Worm (Caenorhabditis elegans) whole organism, L3 larva: ENCODE results near the gene Y44F5A.1.

Source experiments
- R02D3.7 ChIP-seq: fragments of 150-350 bp; optimal IDR thresholded peaks from 2 replicates; lab custom pipeline; 2014; ENCODE audit warnings: missing biosample characterization, missing genetic modification characterization
- ZK546.5 ChIP-seq: sonication (generic microtip); optimal IDR thresholded peaks from 2 replicates; lab custom pipeline; 2017; ENCODE audit warnings: missing biosample characterization, missing genetic modification characterization
- ceh-16 ChIP-seq: sonication (generic microtip); optimal IDR thresholded peaks from 2 replicates; lab custom pipeline; 2017; ENCODE audit warnings: missing biosample characterization, missing genetic modification characterization
- ceh-28 ChIP-seq: fragments of 150-350 bp; optimal IDR thresholded peaks from 2 replicates; lab custom pipeline; 2014; ENCODE audit warnings: missing biosample characterization, missing genetic modification reagents, missing genetic modification characterization
- ceh-9 ChIP-seq: sonication (generic microtip); optimal IDR thresholded peaks from 2 replicates; lab custom pipeline; 2018; ENCODE audit warnings: missing biosample characterization, missing genetic modification characterization
- daf-12 ChIP-seq: fragments of 150-350 bp; optimal IDR thresholded peaks from 2 replicates; lab custom pipeline; 2014; ENCODE audit warnings: missing biosample characterization, missing genetic modification reagents, missing genetic modification characterization
- egl-5 ChIP-seq: fragments of 150-350 bp; optimal IDR thresholded peaks from 2 replicates; lab custom pipeline; 2017; ENCODE audit warnings: missing biosample characterization, missing genetic modification reagents, missing genetic modification characterization, inconsistent platforms
- elt-2 ChIP-seq: sonication (generic microtip); optimal IDR thresholded peaks from 2 replicates; lab custom pipeline; 2016; ENCODE audit warnings: missing genetic modification reagents, mild to moderate bottlenecking, missing genetic modification characterization, missing compliant biosample characterization
- elt-3 ChIP-seq, 3 experiments: fragments of 150-350 bp in 1 of 3; sonication (generic microtip) in 2 of 3; optimal IDR thresholded peaks; 2 replicates in 2 of 3; 4 replicates in 1 of 3; lab custom pipeline; 2014 to 2017; ENCODE audit warnings: missing biosample characterization in 3 of 3, missing genetic modification characterization in 3 of 3
- eor-1 ChIP-seq, 2 experiments: fragments of 150-350 bp; optimal IDR thresholded peaks; 2 replicates each; lab custom pipeline; 2014 to 2018; ENCODE audit warnings: missing biosample characterization in 2 of 2, missing genetic modification characterization in 2 of 2
- fkh-10 ChIP-seq: sonication (generic microtip); optimal IDR thresholded peaks from 2 replicates; lab custom pipeline; 2017; ENCODE audit warnings: missing biosample characterization, missing genetic modification reagents, missing genetic modification characterization
- fkh-2 ChIP-seq: fragments of 150-350 bp; optimal IDR thresholded peaks from 2 replicates; lab custom pipeline; 2014; ENCODE audit warnings: missing biosample characterization, missing genetic modification reagents, missing genetic modification characterization
- jun-1 ChIP-seq: fragments of 150-350 bp; optimal IDR thresholded peaks from 2 replicates; lab custom pipeline; 2014; ENCODE audit warnings: missing biosample characterization, missing genetic modification reagents, missing genetic modification characterization
- lin-15B ChIP-seq: fragments of 150-350 bp; optimal IDR thresholded peaks from 2 replicates; lab custom pipeline; 2014; ENCODE audit warnings: missing biosample characterization, missing genetic modification characterization
- lin-39 ChIP-seq: fragments of 150-350 bp; optimal IDR thresholded peaks from 2 replicates; lab custom pipeline; 2018; ENCODE audit warnings: missing biosample characterization, missing genetic modification reagents, missing genetic modification characterization
- lsy-12 ChIP-seq: sonication (generic microtip); optimal IDR thresholded peaks from 2 replicates; lab custom pipeline; 2016; ENCODE audit warnings: mild to moderate bottlenecking, missing genetic modification characterization, missing compliant biosample characterization
- mdl-1 ChIP-seq: fragments of 150-350 bp; optimal IDR thresholded peaks from 2 replicates; lab custom pipeline; 2014; ENCODE audit warnings: missing biosample characterization, missing genetic modification characterization
- nfya-1 ChIP-seq: sonication (generic microtip); optimal IDR thresholded peaks from 2 replicates; lab custom pipeline; 2017; ENCODE audit warnings: missing genetic modification characterization, mild to moderate bottlenecking, missing compliant biosample characterization, antibody characterized with exemption, moderate library complexity; ENCODE audit not compliant: insufficient read depth
- nhr-11 ChIP-seq: fragments of 150-350 bp; optimal IDR thresholded peaks from 2 replicates; lab custom pipeline; 2014; ENCODE audit warnings: missing biosample characterization, missing genetic modification characterization
- nhr-25 ChIP-seq: sonication (generic microtip); optimal IDR thresholded peaks from 2 replicates; lab custom pipeline; 2017; ENCODE audit warnings: missing biosample characterization, missing genetic modification characterization
- nhr-43 ChIP-seq: sonication (generic microtip); optimal IDR thresholded peaks from 2 replicates; lab custom pipeline; 2016; ENCODE audit warnings: mild to moderate bottlenecking, missing genetic modification characterization, missing compliant biosample characterization; ENCODE audit not compliant: poor library complexity, severe bottlenecking
- nhr-76 ChIP-seq: fragments of 150-350 bp; sonication (generic microtip); optimal IDR thresholded peaks from 5 replicates; lab custom pipeline; 2014; ENCODE audit warnings: missing biosample characterization, missing genetic modification characterization
- nhr-77 ChIP-seq: fragments of 150-350 bp; optimal IDR thresholded peaks from 2 replicates; lab custom pipeline; 2014; ENCODE audit warnings: missing biosample characterization, missing genetic modification characterization
- pqm-1 ChIP-seq: fragments of 150-350 bp; optimal IDR thresholded peaks from 2 replicates; lab custom pipeline; 2017; ENCODE audit warnings: missing biosample characterization, missing genetic modification characterization, inconsistent platforms
- sea-2 ChIP-seq: fragments of 150-350 bp; sonication (generic microtip); optimal IDR thresholded peaks from 4 replicates; lab custom pipeline; 2014; ENCODE audit warnings: missing biosample characterization, missing genetic modification reagents, missing genetic modification characterization
- skn-1 ChIP-seq: fragments of 150-350 bp; optimal IDR thresholded peaks from 2 replicates; lab custom pipeline; 2014; ENCODE audit warnings: missing biosample characterization, missing genetic modification characterization
- snpc-4 ChIP-seq: fragments of 150-350 bp; optimal IDR thresholded peaks from 2 replicates; lab custom pipeline; 2014; ENCODE audit warnings: missing biosample characterization, missing genetic modification characterization
- tbx-2 ChIP-seq: sonication (generic microtip); optimal IDR thresholded peaks from 2 replicates; lab custom pipeline; 2016; ENCODE audit warnings: mild to moderate bottlenecking, missing genetic modification characterization, missing compliant biosample characterization
- unc-39 ChIP-seq: sonication (generic microtip); optimal IDR thresholded peaks from 4 replicates; lab custom pipeline; 2017; ENCODE audit warnings: missing biosample characterization, missing genetic modification characterization
- unc-62 ChIP-seq: fragments of 150-350 bp; sonication (generic microtip); optimal IDR thresholded peaks from 4 replicates; lab custom pipeline; 2014; ENCODE audit warnings: missing biosample characterization, missing genetic modification reagents, missing genetic modification characterization
- ztf-4 ChIP-seq: fragments of 150-350 bp; optimal IDR thresholded peaks from 2 replicates; lab custom pipeline; 2014; ENCODE audit warnings: missing biosample characterization, missing genetic modification characterization

The Y44F5A.1 gene

ce11 chrIII:4223668-4224127 lies 23.8 kb downstream of the Y44F5A.1 start (continued):
- TF ChIP-seq ceh-28 (tag; lab: Kevin White, UChicago), result peak; percentile 27
- TF ChIP-seq ceh-9, result no peak
- TF ChIP-seq lin-15B (tag; lab: Kevin White, UChicago), result peak; percentile 58
- peak; percentile 35 for TF ChIP-seq R02D3.7 (tag; lab: Kevin White, UChicago)

DNA sequence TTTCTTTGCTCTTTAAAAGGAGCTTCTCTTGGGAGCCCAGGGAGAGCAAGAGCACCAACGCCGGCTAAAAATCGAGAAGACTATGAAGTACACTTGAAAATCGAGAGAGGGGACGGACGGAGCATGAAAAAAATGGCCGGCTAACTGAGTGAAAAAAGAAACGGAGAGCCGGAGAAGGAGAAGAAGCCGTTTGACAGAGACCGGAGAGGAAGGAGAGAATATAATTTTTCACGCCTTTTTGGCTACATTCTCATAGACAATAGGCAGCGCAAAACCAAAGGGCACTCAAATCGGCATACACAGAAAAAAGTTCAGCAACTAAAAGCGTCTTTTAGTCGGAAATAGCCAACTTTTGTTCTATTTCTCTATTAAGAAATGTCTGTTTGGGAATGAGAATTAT lies 25.9 kb downstream of the Y44F5A.1 start:
- TF ChIP-seq elt-2 (tag; lab: Kevin White, UChicago) (no peak), mdl-1 (tag; lab: Kevin White, UChicago) (no peak), nfya-1 (tag; lab: Kevin White, UChicago) (peak; percentile 30), elt-3 (tag; optimal IDR thresholded peaks at IDR 0.05; lab: Kevin White, UChicago) (no peak), daf-12 (tag; lab: Kevin White, UChicago) (no peak), lin-39 (tag; lab: Kevin White, UChicago) (no peak), fkh-2 (no peak), ceh-9 (no peak), unc-62 (no peak)

ce11 chrIII:4220864-4221263 lies 26.6 kb downstream of the Y44F5A.1 start:
- TF ChIP-seq pqm-1, result no peak
- TF ChIP-seq egl-5 (tag; lab: Kevin White, UChicago), result no peak
- no peak for TF ChIP-seq ceh-9
- TF ChIP-seq ztf-4 (tag; lab: Kevin White, UChicago), result no peak
- TF ChIP-seq jun-1 (tag; lab: Kevin White, UChicago), result no peak
- TF ChIP-seq nhr-77 (tag; lab: Kevin White, UChicago), result no peak

- TF ChIP-seq nfya-1 (tag; lab: Kevin White, UChicago) (peak; percentile 93), lin-39 (tag; lab: Kevin White, UChicago) (no peak), sea-2 (GFP tag; lab: Kevin White, UChicago) (no peak), eor-1 (tag; optimal IDR thresholded peaks at IDR 0.05; lab: Kevin White, UChicago) (no peak)
Measured at ce11 chrIII:4210661-4211060, 36.8 kb downstream of the Y44F5A.1 start.

- TF ChIP-seq nhr-11 (tag; lab: Kevin White, UChicago) (no peak), daf-12 (tag; lab: Kevin White, UChicago) (no peak), unc-62 (no peak), fkh-2 (no peak), ZK546.5 (no peak), skn-1 (tag; lab: Kevin White, UChicago) (no peak), lsy-12 (tag; lab: Kevin White, UChicago) (no peak), ceh-16 (tag; lab: Kevin White, UChicago) (no peak), nhr-77 (tag; lab: Kevin White, UChicago) (no peak), elt-2 (tag; lab: Kevin White, UChicago) (no peak), nhr-76 (tag; lab: Kevin White, UChicago) (no peak), tbx-2 (no peak), nhr-25 (no peak), unc-39 (tag; lab: Kevin White, UChicago) (no peak), pqm-1 (no peak), sea-2 (GFP tag; lab: Kevin White, UChicago) (no peak), lin-15B (tag; lab: Kevin White, UChicago) (no peak)
Measured at ce11 chrIII:4209188-4209587, 38.3 kb downstream of the Y44F5A.1 start, which contains the start of gene phlp-2. TSS of gene phlp-2 (plus strand) at chrIII:4209488.

- TF ChIP-seq fkh-10 (GFP tag; lab: Kevin White, UChicago), result no peak
- TF ChIP-seq egl-5 (tag; lab: Kevin White, UChicago), result no peak
- no peak for TF ChIP-seq nhr-43
- no peak for TF ChIP-seq snpc-4 (tag; lab: Kevin White, UChicago)
- TF ChIP-seq elt-2 (tag; lab: Kevin White, UChicago), result no peak
- TF ChIP-seq lsy-12 (tag; lab: Kevin White, UChicago), result no peak
- no peak for TF ChIP-seq lin-39 (tag; lab: Kevin White, UChicago)
- no peak for TF ChIP-seq daf-12 (tag; lab: Kevin White, UChicago)
- no peak for TF ChIP-seq fkh-2
Measured at ce11 chrIII:4208210-4208609, 39.3 kb downstream of the Y44F5A.1 start.
